Fruit fly (Drosophila melanogaster) S2 (cell line): ENCODE results near the gene CG32447.

ENCODE experiments used
- CG8478 ChIP-seq: fragments of >200 bp; optimal IDR thresholded peaks from 2 replicates; lab custom pipeline; 2018
- CTCF ChIP-seq, 2 experiments: fragments of >200 bp; optimal IDR thresholded peaks; 2 replicates each; lab custom pipeline; 2018

DNA sequence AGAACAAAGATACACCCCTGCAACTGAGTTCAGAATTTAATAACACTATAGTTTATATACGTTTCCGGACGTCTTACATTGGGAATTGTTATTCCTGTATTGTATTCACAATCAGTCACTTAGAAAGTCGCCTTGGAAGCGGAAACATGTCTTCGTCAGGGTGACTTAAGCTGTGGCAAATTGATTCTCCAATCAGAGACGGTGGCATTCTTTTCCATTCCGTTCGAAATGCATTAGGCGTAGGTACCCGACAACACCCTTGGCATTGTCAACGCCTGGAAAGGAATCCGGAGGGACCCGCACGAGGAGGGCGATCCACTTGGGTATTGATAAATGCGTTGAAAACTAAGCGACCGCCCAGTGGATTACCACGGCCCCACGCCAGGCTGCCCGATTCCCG, 22.2 kb downstream of the CG32447 start, which contains the start of gene Sfp78E:
- TF ChIP-seq CG8478 (lab: Kevin White, UChicago), result no peak
- TF ChIP-seq CTCF (optimal IDR thresholded peaks at IDR 0.05; lab: Kevin White, UChicago), result no peak
